Worm (Caenorhabditis elegans) whole organism, late embryonic: ENCODE measurements around the gene grl-22.

Experiments
- C08G9.2 ChIP-seq: sonication (generic microtip); optimal IDR thresholded peaks from 2 replicates; lab custom pipeline; 2016; ENCODE audit warnings: mild to moderate bottlenecking, missing genetic modification characterization, moderate library complexity, missing compliant biosample characterization
- K02D7.2 ChIP-seq: sonication (generic microtip); optimal IDR thresholded peaks from 2 replicates; lab custom pipeline; 2017; ENCODE audit warnings: mild to moderate bottlenecking, missing genetic modification characterization, missing compliant biosample characterization
- K09A11.1 ChIP-seq: sonication (generic microtip); optimal IDR thresholded peaks from 2 replicates; lab custom pipeline; 2017; ENCODE audit warnings: antibody characterized with exemption, mild to moderate bottlenecking, missing genetic modification characterization, missing compliant biosample characterization; ENCODE audit not compliant: insufficient read depth
- Y22D7AL.16 ChIP-seq: sonication (generic microtip); optimal IDR thresholded peaks from 2 replicates; lab custom pipeline; 2016; ENCODE audit warnings: missing genetic modification characterization, missing compliant biosample characterization
- ahr-1 ChIP-seq: sonication (generic microtip); optimal IDR thresholded peaks from 2 replicates; lab custom pipeline; 2016; ENCODE audit warnings: missing genetic modification characterization, missing compliant biosample characterization
- ama-1 ChIP-seq: fragments of 150-350 bp; optimal IDR thresholded peaks from 2 replicates; lab custom pipeline; 2014
- ceh-14 ChIP-seq: sonication (generic microtip); optimal IDR thresholded peaks from 2 replicates; lab custom pipeline; 2016; ENCODE audit warnings: missing genotype, missing genetic modification characterization, missing compliant biosample characterization
- ceh-19 ChIP-seq: fragments of 200-800 bp; sonication (Bioruptor generic); optimal IDR thresholded peaks from 2 replicates; lab custom pipeline; 2018; ENCODE audit warnings: mild to moderate bottlenecking, missing genetic modification characterization, missing compliant biosample characterization
- ceh-2 ChIP-seq: sonication (generic microtip); optimal IDR thresholded peaks from 2 replicates; lab custom pipeline; 2016; ENCODE audit warnings: missing genotype, missing genetic modification characterization, missing compliant biosample characterization
- ceh-24 ChIP-seq: sonication (generic microtip); optimal IDR thresholded peaks from 2 replicates; lab custom pipeline; 2016; ENCODE audit warnings: mild to moderate bottlenecking, missing genetic modification characterization, missing compliant biosample characterization
- ceh-30 ChIP-seq: fragments of 150-350 bp; optimal IDR thresholded peaks from 2 replicates; lab custom pipeline; 2014; ENCODE audit warnings: missing biosample characterization, missing genetic modification characterization
- ceh-31 ChIP-seq: sonication (generic microtip); optimal IDR thresholded peaks from 2 replicates; lab custom pipeline; 2016; ENCODE audit warnings: missing genetic modification characterization, missing compliant biosample characterization
- ceh-34 ChIP-seq: sonication (generic microtip); optimal IDR thresholded peaks from 2 replicates; lab custom pipeline; 2016; ENCODE audit warnings: mild to moderate bottlenecking, missing genetic modification characterization, missing compliant biosample characterization
- ceh-48 ChIP-seq: sonication (generic microtip); optimal IDR thresholded peaks from 2 replicates; lab custom pipeline; 2016; ENCODE audit warnings: missing genetic modification characterization, inconsistent platforms, missing compliant biosample characterization
- ceh-9 ChIP-seq: sonication (generic microtip); optimal IDR thresholded peaks from 2 replicates; lab custom pipeline; 2016; ENCODE audit warnings: mild to moderate bottlenecking, missing genetic modification characterization, inconsistent platforms, missing compliant biosample characterization
- dmd-4 ChIP-seq: sonication (generic microtip); optimal IDR thresholded peaks from 2 replicates; lab custom pipeline; 2016; ENCODE audit warnings: borderline replicate concordance, missing genetic modification characterization, missing compliant biosample characterization
- elt-2 ChIP-seq: sonication (generic microtip); optimal IDR thresholded peaks from 2 replicates; lab custom pipeline; 2016; ENCODE audit warnings: missing genetic modification reagents, missing genetic modification characterization, missing compliant biosample characterization
- elt-4 ChIP-seq: sonication (generic microtip); optimal IDR thresholded peaks from 2 replicates; lab custom pipeline; 2016; ENCODE audit warnings: missing genetic modification characterization, missing compliant biosample characterization
- fkh-10 ChIP-seq: fragments of 150-350 bp; optimal IDR thresholded peaks from 2 replicates; lab custom pipeline; 2014; ENCODE audit warnings: missing biosample characterization, missing genetic modification reagents, missing genetic modification characterization
- fkh-6 ChIP-seq: sonication (generic microtip); optimal IDR thresholded peaks from 2 replicates; lab custom pipeline; 2016; ENCODE audit warnings: missing genetic modification characterization, missing compliant biosample characterization
- hlh-13 ChIP-seq: fragments of 200-800 bp; sonication (Bioruptor generic); optimal IDR thresholded peaks from 2 replicates; lab custom pipeline; 2018; ENCODE audit warnings: mild to moderate bottlenecking, missing genetic modification characterization, missing compliant biosample characterization
- hlh-30 ChIP-seq: sonication (generic microtip); optimal IDR thresholded peaks from 2 replicates; lab custom pipeline; 2017; ENCODE audit warnings: antibody characterized with exemption, missing genetic modification characterization, missing compliant biosample characterization; ENCODE audit not compliant: insufficient read depth
- hlh-8 ChIP-seq: sonication (generic microtip); optimal IDR thresholded peaks from 2 replicates; lab custom pipeline; 2016; ENCODE audit warnings: missing genotype, missing genetic modification characterization, missing compliant biosample characterization
- lim-6 ChIP-seq: sonication (generic microtip); optimal IDR thresholded peaks from 2 replicates; lab custom pipeline; 2016; ENCODE audit warnings: missing genetic modification characterization, missing compliant biosample characterization
- lin-11 ChIP-seq: fragments of 200-800 bp; sonication (Bioruptor generic); optimal IDR thresholded peaks from 2 replicates; lab custom pipeline; 2018; ENCODE audit warnings: mild to moderate bottlenecking, missing genetic modification characterization, missing compliant biosample characterization
- madf-2 ChIP-seq: sonication (generic microtip); optimal IDR thresholded peaks from 2 replicates; lab custom pipeline; 2017; ENCODE audit warnings: missing genetic modification characterization, missing compliant biosample characterization
- nfya-1 ChIP-seq: sonication (generic microtip); optimal IDR thresholded peaks from 2 replicates; lab custom pipeline; 2017; ENCODE audit warnings: missing genetic modification characterization, mild to moderate bottlenecking, missing compliant biosample characterization, antibody characterized with exemption, moderate library complexity
- nhr-11 ChIP-seq: fragments of 150-350 bp; optimal IDR thresholded peaks from 2 replicates; lab custom pipeline; 2014; ENCODE audit warnings: missing biosample characterization, missing genetic modification characterization
- npax-4 ChIP-seq: sonication (generic microtip); optimal IDR thresholded peaks from 2 replicates; lab custom pipeline; 2016; ENCODE audit warnings: missing genetic modification characterization, missing compliant biosample characterization
- pag-3 ChIP-seq: sonication (generic microtip); optimal IDR thresholded peaks from 2 replicates; lab custom pipeline; 2016; ENCODE audit warnings: missing compliant biosample characterization, missing genetic modification characterization, borderline replicate concordance
- pqm-1 ChIP-seq: sonication (generic microtip); optimal IDR thresholded peaks from 2 replicates; lab custom pipeline; 2016; ENCODE audit warnings: missing genetic modification characterization, missing compliant biosample characterization
- ref-2 ChIP-seq: sonication (generic microtip); optimal IDR thresholded peaks from 2 replicates; lab custom pipeline; 2016; ENCODE audit warnings: missing genetic modification characterization, missing compliant biosample characterization
- rnt-1 ChIP-seq: sonication (generic microtip); optimal IDR thresholded peaks from 2 replicates; lab custom pipeline; 2016; ENCODE audit warnings: missing genetic modification characterization, missing compliant biosample characterization
- syd-9 ChIP-seq: sonication (generic microtip); optimal IDR thresholded peaks from 2 replicates; lab custom pipeline; 2016; ENCODE audit warnings: mild to moderate bottlenecking, missing genetic modification characterization, moderate library complexity, missing compliant biosample characterization
- tbx-2 ChIP-seq: sonication (generic microtip); optimal IDR thresholded peaks from 2 replicates; lab custom pipeline; 2016; ENCODE audit warnings: missing genetic modification characterization, missing compliant biosample characterization
- tbx-7 ChIP-seq: sonication (generic microtip); optimal IDR thresholded peaks from 2 replicates; lab custom pipeline; 2016; ENCODE audit warnings: missing genotype, missing genetic modification characterization, missing compliant biosample characterization
- unc-3 ChIP-seq, 2 experiments: fragments of 200-800 bp in 1 of 2; sonication (Bioruptor generic) in 1 of 2; sonication (generic microtip) in 1 of 2; conservative IDR thresholded peaks in 1 of 2; optimal IDR thresholded peaks in 1 of 2; 2 replicates each; pipeline versions ENCODE4 v1.3.6 to Lab custom; 2016 to 2022; ENCODE audit warnings: missing compliant biosample characterization in 2 of 2, missing genetic modification characterization in 2 of 2, missing genetic modification reagents in 1 of 2
- unc-42 ChIP-seq: sonication (generic microtip); optimal IDR thresholded peaks from 2 replicates; lab custom pipeline; 2016; ENCODE audit warnings: missing genotype, missing genetic modification characterization, missing compliant biosample characterization
- unc-55 ChIP-seq: sonication (generic microtip); optimal IDR thresholded peaks from 2 replicates; lab custom pipeline; 2017; ENCODE audit warnings: missing biosample characterization, missing genetic modification reagents, missing genetic modification characterization
- unc-86 ChIP-seq: sonication (generic microtip); optimal IDR thresholded peaks from 2 replicates; lab custom pipeline; 2016; ENCODE audit warnings: missing genetic modification characterization, missing compliant biosample characterization
- ztf-16 ChIP-seq: sonication (generic microtip); optimal IDR thresholded peaks from 2 replicates; lab custom pipeline; 2017; ENCODE audit warnings: missing genetic modification characterization, missing compliant biosample characterization

grl-22 gene

ce11 chrIII:5413680-5414079 lies at the start of gene grl-22:
grl-22 (minus strand) TSS chrIII:5414011.
- TF ChIP-seq ceh-19 (GFP tag; lab: Kevin White, UChicago) (no peak), ceh-14 (tag; lab: Kevin White, UChicago) (no peak), K09A11.1 (tag; lab: Kevin White, UChicago) (no peak), ztf-16 (tag; lab: Kevin White, UChicago) (no peak), ama-1 (lab: Kevin White, UChicago) (no peak), ceh-2 (tag; lab: Kevin White, UChicago) (no peak), unc-3 (GFP tag; conservative IDR thresholded peaks at IDR 0.05; lab: Robert Waterston, UW) (no peak), unc-3 (tag; optimal IDR thresholded peaks at IDR 0.05; lab: Kevin White, UChicago) (no peak), elt-4 (no peak), pag-3 (no peak), pqm-1 (tag; lab: Kevin White, UChicago) (no peak), unc-42 (tag; lab: Kevin White, UChicago) (no peak), Y22D7AL.16 (no peak), hlh-13 (GFP tag; lab: Kevin White, UChicago) (no peak)

- TF ChIP-seq ceh-34 (tag; lab: Kevin White, UChicago) (no peak), ahr-1 (tag; lab: Kevin White, UChicago) (no peak), Y22D7AL.16 (no peak)
Observed at ce11 chrIII:5461079-5461478, 47.3 kb upstream of the grl-22 start, which contains the start of gene F48E8.3. F48E8.3 (plus strand) TSS chrIII:5461379.

ce11 chrIII:5453290-5453689 lies 39.5 kb upstream of the grl-22 start, which contains the start of gene F48E8.4:
F48E8.4 (plus strand) TSS chrIII:5453590.
- no peak for TF ChIP-seq ceh-2 (tag; lab: Kevin White, UChicago)
- no peak for TF ChIP-seq K02D7.2 (tag; lab: Kevin White, UChicago)
- no peak for TF ChIP-seq nhr-11 (tag; lab: Kevin White, UChicago)
- no peak for TF ChIP-seq dmd-4 (tag; lab: Kevin White, UChicago)
- no peak for TF ChIP-seq unc-42 (tag; lab: Kevin White, UChicago)
- TF ChIP-seq K09A11.1 (tag; lab: Kevin White, UChicago): no peak
- no peak for TF ChIP-seq C08G9.2 (tag; lab: Kevin White, UChicago)
- no peak for TF ChIP-seq hlh-13 (GFP tag; lab: Kevin White, UChicago)
- no peak for TF ChIP-seq lim-6
- no peak for TF ChIP-seq tbx-2 (tag; lab: Kevin White, UChicago)
- TF ChIP-seq ceh-24 (tag; lab: Kevin White, UChicago): no peak
- TF ChIP-seq npax-4 (tag; lab: Kevin White, UChicago): no peak
- no peak for TF ChIP-seq ref-2 (tag; lab: Kevin White, UChicago)
- TF ChIP-seq, all 69 proteins: peak for 0

- TF ChIP-seq unc-86 (tag; lab: Kevin White, UChicago): no peak
- TF ChIP-seq pag-3: no peak
- no peak for TF ChIP-seq ahr-1 (tag; lab: Kevin White, UChicago)
- TF ChIP-seq ceh-30 (tag; lab: Kevin White, UChicago): no peak
- no peak for TF ChIP-seq ref-2 (tag; lab: Kevin White, UChicago)
- TF ChIP-seq ceh-19 (GFP tag; lab: Kevin White, UChicago): no peak
- no peak for TF ChIP-seq K02D7.2 (tag; lab: Kevin White, UChicago)
- TF ChIP-seq nhr-11 (tag; lab: Kevin White, UChicago): no peak
Observed at ce11 chrIII:5450430-5450829, 36.6 kb upstream of the grl-22 start, which contains the start of gene paa-1. paa-1 (plus strand) TSS chrIII:5450730.

ce11 chrIII:5449762-5450308 lies 36.0 kb upstream of the grl-22 start, which contains the start of gene F48E8.8:
F48E8.8 (minus strand) TSS chrIII:5449812.
- TF ChIP-seq fkh-6 (tag; lab: Kevin White, UChicago) (no peak), madf-2 (no peak), hlh-30 (tag; lab: Kevin White, UChicago) (peak; percentile 38), ceh-48 (tag; lab: Kevin White, UChicago) (peak; percentile 73), ceh-14 (tag; lab: Kevin White, UChicago) (no peak), K09A11.1 (tag; lab: Kevin White, UChicago) (no peak), hlh-8 (tag; lab: Kevin White, UChicago) (peak; percentile 38), syd-9 (tag; lab: Kevin White, UChicago) (no peak), ceh-9 (tag; lab: Kevin White, UChicago) (no peak), nfya-1 (tag; lab: Kevin White, UChicago) (peak; percentile 56), ceh-2 (tag; lab: Kevin White, UChicago) (peak; percentile 20), elt-2 (tag; lab: Kevin White, UChicago) (no peak), K02D7.2 (tag; lab: Kevin White, UChicago) (no peak), ceh-31 (peak; percentile 34), unc-55 (peak; percentile 9), fkh-10 (GFP tag; lab: Kevin White, UChicago) (no peak), lin-11 (tag; lab: Kevin White, UChicago) (no peak), unc-42 (tag; lab: Kevin White, UChicago) (peak; percentile 39), tbx-7 (tag; lab: Kevin White, UChicago) (no peak), unc-3 (GFP tag; conservative IDR thresholded peaks at IDR 0.05; lab: Robert Waterston, UW) (no peak), unc-3 (tag; optimal IDR thresholded peaks at IDR 0.05; lab: Kevin White, UChicago) (no peak), rnt-1 (tag; lab: Kevin White, UChicago) (no peak), tbx-2 (tag; lab: Kevin White, UChicago) (peak; percentile 75)
